Worm (Caenorhabditis elegans): ENCODE data around the gene C28H8.3.

Gene C28H8.3

ce11 chrIII:5959049-5959448, 50.5 kb downstream of the C28H8.3 start:
- TF ChIP-seq aly-2 (tag; optimal IDR thresholded peaks at IDR 0.05) (no peak), lim-7 (GFP tag; IDR thresholded peaks at IDR 0.05) (no peak), ama-1 (optimal IDR thresholded peaks at IDR 0.05) (no peak), dmd-9 (GFP tag; IDR thresholded peaks at IDR 0.05) (no peak), dpl-1 (GFP tag; optimal IDR thresholded peaks at IDR 0.05) (peak; percentile 2), hlh-30 (tag; optimal IDR thresholded peaks at IDR 0.05; ENCODE audit: insufficient read depth) (no peak), duxl-1 (tag; optimal IDR thresholded peaks at IDR 0.05; ENCODE audit: poor library complexity) (no peak), mes-2 (tag; optimal IDR thresholded peaks at IDR 0.05; ENCODE audit: poor library complexity, severe bottlenecking) (peak; percentile 73), dmd-6 (GFP tag; IDR thresholded peaks at IDR 0.05) (no peak), tra-1 (GFP tag; IDR thresholded peaks at IDR 0.05) (no peak), hmg-1.1 (GFP tag; IDR thresholded peaks at IDR 0.05) (no peak), hif-1 (tag; optimal IDR thresholded peaks at IDR 0.05) (no peak)

DNA sequence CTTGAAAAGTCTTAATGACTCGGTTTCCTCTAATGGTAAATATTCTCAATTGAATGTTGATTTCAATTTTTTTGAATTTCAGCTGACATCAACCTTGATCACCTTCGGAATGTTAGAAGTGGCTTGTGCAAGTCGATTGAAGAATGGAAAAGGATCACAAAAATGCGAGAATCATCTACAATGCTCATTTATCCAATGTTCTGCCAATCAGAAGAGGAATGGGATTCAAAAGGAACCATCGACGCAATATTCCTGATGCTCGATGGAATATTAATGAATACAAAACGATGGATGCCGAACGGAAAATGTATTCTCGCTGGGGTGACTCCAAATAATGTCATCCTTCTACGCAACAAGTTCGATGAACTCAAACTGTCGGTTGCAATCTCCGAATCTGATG, 53.1 kb downstream of the C28H8.3 start:
- TF ChIP-seq lim-7 (GFP tag; IDR thresholded peaks at IDR 0.05) (no peak), aha-1 (tag) (peak; percentile 96)

ce11 chrIII:5964058-5964632, 55.6 kb downstream of the C28H8.3 start:
- TF ChIP-seq hlh-11 (tag; optimal IDR thresholded peaks at IDR 0.05) = peak; percentile 48
- peak; percentile 70 for TF ChIP-seq pqm-1 (tag; optimal IDR thresholded peaks at IDR 0.05)
- peak; percentile 41; the same call in 1 of the 2 replicates for TF ChIP-seq dmd-6 (GFP tag; IDR thresholded peaks at IDR 0.05)
- TF ChIP-seq hlh-30 (tag; optimal IDR thresholded peaks at IDR 0.05; ENCODE audit: insufficient read depth) = peak; percentile 7
- TF ChIP-seq unc-62 (GFP tag; optimal IDR thresholded peaks at IDR 0.05 in 1 of 2) = peak in 1 of 2 experiments; percentile 63
- TF ChIP-seq unc-62 (tag; optimal IDR thresholded peaks at IDR 0.05) = no peak
- no peak for TF ChIP-seq madf-5 (GFP tag; IDR thresholded peaks at IDR 0.05)
- TF ChIP-seq mxl-3 (GFP tag; optimal IDR thresholded peaks at IDR 0.05) = peak; percentile 76
- TF ChIP-seq fos-1 (tag; optimal IDR thresholded peaks at IDR 0.05) = no peak
- TF ChIP-seq nhr-28 (tag; optimal IDR thresholded peaks at IDR 0.05) = peak; percentile 40
- TF ChIP-seq set-16 (GFP tag; IDR thresholded peaks at IDR 0.05) = no peak

Data from whole organism, L4 larva.